Comparison of ENCODE assay signal across 5 fruit fly cellular contexts in the genomic region with DNA sequence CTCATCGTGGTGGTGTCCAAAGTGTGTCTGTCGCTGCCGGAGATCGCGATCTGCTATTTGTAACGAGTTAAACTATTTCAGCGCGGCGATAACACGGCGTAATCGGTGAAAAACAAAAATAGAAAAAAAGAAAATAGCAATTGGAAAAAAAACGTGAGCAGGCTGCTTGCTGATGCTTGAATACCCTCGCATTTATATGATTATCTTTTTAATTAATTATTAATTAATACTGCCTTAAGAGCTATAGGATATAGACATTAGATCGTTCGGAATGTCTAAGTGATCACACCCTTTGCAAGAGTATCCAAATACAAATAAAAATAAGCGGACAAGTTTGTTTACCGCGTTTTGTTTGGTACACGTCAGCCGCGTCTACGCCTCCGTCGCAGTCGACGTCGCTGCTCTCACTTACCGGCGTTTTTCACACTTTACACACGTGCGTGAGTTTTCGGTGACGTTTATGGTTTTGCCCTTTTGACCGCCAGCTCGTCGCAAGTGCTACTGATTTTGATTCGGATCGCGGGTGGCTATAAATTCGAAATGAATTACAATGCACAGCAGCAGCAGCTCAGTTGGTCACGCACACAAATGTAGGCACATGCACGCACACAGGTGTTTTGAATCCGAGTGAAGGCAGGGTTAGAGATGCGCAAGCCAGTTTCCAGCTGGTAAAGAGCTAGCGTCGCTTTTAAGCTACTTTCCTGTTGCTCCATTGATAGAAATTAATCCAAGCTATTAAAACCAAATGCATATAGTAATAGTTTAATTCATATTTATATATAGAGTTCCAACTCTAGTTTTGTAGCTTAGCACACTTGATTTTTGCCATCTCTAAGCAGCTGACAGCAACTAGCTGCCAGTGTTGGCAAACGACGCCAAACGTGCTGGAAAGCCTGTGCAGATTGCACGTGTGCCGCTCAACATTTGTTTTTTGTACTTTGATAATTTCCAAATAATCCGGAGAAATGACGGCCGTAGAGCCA.
A peak's percentile ranks its signal among the peaks of the same experiment; 100 is the strongest.
TF ChIP-seq lines count a peak whose summit lies in the region.

A gene (minus strand): TSS at position 861 of the 983 bp plus-strand sequence.
A gene (plus strand): TSS at position 873 of the 983 bp plus-strand sequence.

- no peak for TF ChIP-seq CTCF in whole organism, embryonic (GFP tag; optimal IDR thresholded peaks at IDR 0.05; lab: Kevin White, UChicago)

TF ChIP-seq in whole organism, adult, 20 proteins besides CTCF, POLR2A, EP300 and RAD21 (continues in another document):
- TF ChIP-seq Crg-1 (GFP tag; optimal IDR thresholded peaks at IDR 0.05; lab: Kevin White, UChicago) (peak; percentile 87), pad (GFP tag; optimal IDR thresholded peaks at IDR 0.05; lab: Kevin White, UChicago) (peak; percentile 85), CG11617 (GFP tag; optimal IDR thresholded peaks at IDR 0.05; lab: Kevin White, UChicago) (peak; percentile 90), toe (GFP tag; optimal IDR thresholded peaks at IDR 0.05; lab: Kevin White, UChicago) (peak; percentile 86), CG7101 (tag; optimal IDR thresholded peaks at IDR 0.05; lab: Kevin White, UChicago) (peak; percentile 94), kay (GFP tag; lab: Kevin White, UChicago; ENCODE audit: borderline replicate concordance) (no peak), Hr96 (GFP tag; optimal IDR thresholded peaks at IDR 0.05; lab: Kevin White, UChicago) (peak; percentile 90), CG14711 (tag; optimal IDR thresholded peaks at IDR 0.05; lab: Kevin White, UChicago) (peak; percentile 88), CG7045 (GFP tag; optimal IDR thresholded peaks at IDR 0.05; lab: Kevin White, UChicago) (peak; percentile 79), CG33017 (tag; optimal IDR thresholded peaks at IDR 0.05; lab: Kevin White, UChicago) (peak; percentile 64), CG12768 (GFP tag; optimal IDR thresholded peaks at IDR 0.05; lab: Kevin White, UChicago) (peak; percentile 84), ovo (GFP tag; optimal IDR thresholded peaks at IDR 0.05; lab: Kevin White, UChicago) (peak; percentile 95), CG1620 (GFP tag; optimal IDR thresholded peaks at IDR 0.05; lab: Kevin White, UChicago) (peak; percentile 97), cnc (optimal IDR thresholded peaks at IDR 0.05; lab: Kevin White, UChicago) (no peak), bab1 (GFP tag; optimal IDR thresholded peaks at IDR 0.05; lab: Kevin White, UChicago) (peak; percentile 57)

TF ChIP-seq in whole organism, embryonic, 481 proteins besides CTCF, POLR2A, EP300 and RAD21 (continues in another document):
- TF ChIP-seq GATAe (GFP tag; conservative IDR thresholded peaks at IDR 0.05; lab: Robert Waterston, UW): peak; percentile 44; the same call in 1 of the 2 replicates
- TF ChIP-seq seq (GFP tag; IDR thresholded peaks at IDR 0.05; lab: Robert Waterston, UW): peak; percentile 85
- TF ChIP-seq CG8924 (tag; optimal IDR thresholded peaks at IDR 0.05; lab: Kevin White, UChicago): peak; percentile 91
- peak; percentile 77 for TF ChIP-seq CG12299 (tag; optimal IDR thresholded peaks at IDR 0.05; lab: Kevin White, UChicago)
- no peak for TF ChIP-seq Trl (optimal IDR thresholded peaks at IDR 0.05; lab: Kevin White, UChicago)
- TF ChIP-seq Trl (GFP tag; optimal IDR thresholded peaks at IDR 0.05; lab: Kevin White, UChicago): peak; percentile 83
- TF ChIP-seq CG7987 (GFP tag; optimal IDR thresholded peaks at IDR 0.05; lab: Kevin White, UChicago): peak; percentile 78
- TF ChIP-seq CG10543 (GFP tag; optimal IDR thresholded peaks at IDR 0.05; lab: Kevin White, UChicago): peak; percentile 94
- peak; percentile 10 for TF ChIP-seq CG31365 (tag; optimal IDR thresholded peaks at IDR 0.05; lab: Kevin White, UChicago)
- peak; percentile 78 for TF ChIP-seq CG17186 (GFP tag; optimal IDR thresholded peaks at IDR 0.05; lab: Kevin White, UChicago)
- peak; percentile 92 for TF ChIP-seq H2.0 (GFP tag; IDR thresholded peaks at IDR 0.05; lab: Robert Waterston, UW)
- peak; percentile 43 for TF ChIP-seq sima (GFP tag; optimal IDR thresholded peaks at IDR 0.05; lab: Kevin White, UChicago)
- TF ChIP-seq br (optimal IDR thresholded peaks at IDR 0.05; lab: Kevin White, UChicago): no peak
- peak; percentile 82 for TF ChIP-seq wdn (GFP tag; IDR thresholded peaks at IDR 0.05; lab: Robert Waterston, UW)
- TF ChIP-seq stwl (tag; optimal IDR thresholded peaks at IDR 0.05; lab: Kevin White, UChicago): peak; percentile 59
- peak; percentile 93 for TF ChIP-seq dysf (GFP tag; IDR thresholded peaks at IDR 0.05; lab: Robert Waterston, UW)

TF ChIP-seq in whole organism, prepupa, 60 proteins besides CTCF, POLR2A, EP300 and RAD21 (continues in another document):
- TF ChIP-seq CG31627 (GFP tag; optimal IDR thresholded peaks at IDR 0.05; lab: Kevin White, UChicago) (peak; percentile 91), esn (GFP tag; optimal IDR thresholded peaks at IDR 0.05; lab: Kevin White, UChicago) (peak; percentile 93), Gug (GFP tag; IDR thresholded peaks at IDR 0.05; lab: Robert Waterston, UW) (peak; percentile 91), CG6808 (GFP tag; optimal IDR thresholded peaks at IDR 0.05; lab: Kevin White, UChicago) (peak; percentile 66), Eip93F (GFP tag; optimal IDR thresholded peaks at IDR 0.05; lab: Kevin White, UChicago) (peak; percentile 73), CG10669 (GFP tag; optimal IDR thresholded peaks at IDR 0.05; lab: Kevin White, UChicago) (peak; percentile 84), CG9139 (GFP tag; optimal IDR thresholded peaks at IDR 0.05; lab: Kevin White, UChicago) (no peak), eg (GFP tag; IDR thresholded peaks at IDR 0.05; lab: Robert Waterston, UW) (peak; percentile 92), Met (GFP tag; optimal IDR thresholded peaks at IDR 0.05; lab: Kevin White, UChicago) (peak; percentile 87), dac (GFP tag; optimal IDR thresholded peaks at IDR 0.05; lab: Kevin White, UChicago) (peak; percentile 67), CG8319 (GFP tag; optimal IDR thresholded peaks at IDR 0.05; lab: Kevin White, UChicago) (peak; percentile 73), Ets21C (GFP tag; optimal IDR thresholded peaks at IDR 0.05; lab: Kevin White, UChicago) (peak; percentile 84), CG15336 (GFP tag; IDR thresholded peaks at IDR 0.05; lab: Robert Waterston, UW) (peak; percentile 83), CG8632 (GFP tag; optimal IDR thresholded peaks at IDR 0.05; lab: Kevin White, UChicago) (peak; percentile 79), Ets96B (tag; optimal IDR thresholded peaks at IDR 0.05; lab: Kevin White, UChicago) (peak; percentile 84), achi (GFP tag; optimal IDR thresholded peaks at IDR 0.05; lab: Kevin White, UChicago) (peak; percentile 91)

TF ChIP-seq in whole organism, pupa, 21 proteins besides CTCF, POLR2A, EP300 and RAD21 (continues in another document):
- TF ChIP-seq CG8159 (tag; optimal IDR thresholded peaks at IDR 0.05; lab: Kevin White, UChicago): peak; percentile 82
- TF ChIP-seq rn (GFP tag; IDR thresholded peaks at IDR 0.05; lab: Robert Waterston, UW): peak; percentile 87
- peak; percentile 75 for TF ChIP-seq CG12605 (GFP tag; IDR thresholded peaks at IDR 0.05; lab: Robert Waterston, UW)
- peak; percentile 82 for TF ChIP-seq CG17806 (tag; optimal IDR thresholded peaks at IDR 0.05; lab: Kevin White, UChicago)
- TF ChIP-seq CG10348 (GFP tag; IDR thresholded peaks at IDR 0.05; lab: Robert Waterston, UW): peak; percentile 65
- TF ChIP-seq CG8301 (tag; optimal IDR thresholded peaks at IDR 0.05; lab: Kevin White, UChicago): peak; percentile 77
- TF ChIP-seq CG14655 (GFP tag; optimal IDR thresholded peaks at IDR 0.05; lab: Kevin White, UChicago): peak; percentile 35
- TF ChIP-seq Pif1B (GFP tag; optimal IDR thresholded peaks at IDR 0.05; lab: Kevin White, UChicago): no peak
- TF ChIP-seq gl (tag; optimal IDR thresholded peaks at IDR 0.05; lab: Kevin White, UChicago): peak; percentile 69
- TF ChIP-seq EcR (GFP tag; optimal IDR thresholded peaks at IDR 0.05; lab: Kevin White, UChicago): peak; percentile 11
- peak; percentile 84 for TF ChIP-seq Pif1A (GFP tag; optimal IDR thresholded peaks at IDR 0.05; lab: Kevin White, UChicago)
- TF ChIP-seq CG32121 (GFP tag; IDR thresholded peaks at IDR 0.05; lab: Robert Waterston, UW): peak; percentile 87
- peak; percentile 83 for TF ChIP-seq Snoo (tag; optimal IDR thresholded peaks at IDR 0.05; lab: Kevin White, UChicago)
- no peak for TF ChIP-seq D1 (tag; optimal IDR thresholded peaks at IDR 0.05; lab: Kevin White, UChicago)
- TF ChIP-seq CG9948 (tag; optimal IDR thresholded peaks at IDR 0.05; lab: Kevin White, UChicago): peak; percentile 79
- peak; percentile 96 for TF ChIP-seq fd96Ca (GFP tag; IDR thresholded peaks at IDR 0.05; lab: Robert Waterston, UW)
- peak; percentile 91 for TF ChIP-seq Ets98B (GFP tag; IDR thresholded peaks at IDR 0.05; lab: Robert Waterston, UW)
- peak; percentile 94 for TF ChIP-seq CG4496 (GFP tag; IDR thresholded peaks at IDR 0.05; lab: Robert Waterston, UW)

TF ChIP-seq in whole organism, wandering third instar larva, 38 proteins besides CTCF, POLR2A, EP300 and RAD21 (continues in another document):
- TF ChIP-seq Hr83 (GFP tag; optimal IDR thresholded peaks at IDR 0.05; lab: Kevin White, UChicago; ENCODE audit: poor library complexity, severe bottlenecking) (no peak), pan (optimal IDR thresholded peaks at IDR 0.05; lab: Kevin White, UChicago) (no peak), jim (GFP tag; optimal IDR thresholded peaks at IDR 0.05; lab: Kevin White, UChicago) (no peak), lola (GFP tag; optimal IDR thresholded peaks at IDR 0.05; lab: Kevin White, UChicago) (no peak), br (GFP tag; optimal IDR thresholded peaks at IDR 0.05; lab: Kevin White, UChicago) (peak; percentile 90), ey (GFP tag; optimal IDR thresholded peaks at IDR 0.05; lab: Kevin White, UChicago) (peak; percentile 90), N (GFP tag; optimal IDR thresholded peaks at IDR 0.05; lab: Kevin White, UChicago) (no peak), woc (GFP tag; optimal IDR thresholded peaks at IDR 0.05; lab: Kevin White, UChicago) (peak; percentile 80), dmrt93B (GFP tag; optimal IDR thresholded peaks at IDR 0.05; lab: Kevin White, UChicago) (peak; percentile 87), rgr (GFP tag; optimal IDR thresholded peaks at IDR 0.05; lab: Kevin White, UChicago) (peak; percentile 94), CrebA (GFP tag; optimal IDR thresholded peaks at IDR 0.05; lab: Kevin White, UChicago; ENCODE audit: borderline replicate concordance) (no peak), OdsH (GFP tag; optimal IDR thresholded peaks at IDR 0.05; lab: Kevin White, UChicago) (peak; percentile 91), Sp1 (GFP tag; optimal IDR thresholded peaks at IDR 0.05; lab: Kevin White, UChicago) (peak; percentile 87), GATAd (GFP tag; optimal IDR thresholded peaks at IDR 0.05; lab: Kevin White, UChicago) (peak; percentile 88), h (GFP tag; optimal IDR thresholded peaks at IDR 0.05; lab: Kevin White, UChicago) (peak; percentile 95), CG9705 (GFP tag; optimal IDR thresholded peaks at IDR 0.05; lab: Kevin White, UChicago) (peak; percentile 87), Vsx2 (GFP tag; optimal IDR thresholded peaks at IDR 0.05; lab: Kevin White, UChicago; ENCODE audit: partially characterized antibody) (no peak), usp (GFP tag; optimal IDR thresholded peaks at IDR 0.05; lab: Kevin White, UChicago) (no peak), sage (GFP tag; optimal IDR thresholded peaks at IDR 0.05; lab: Kevin White, UChicago) (peak; percentile 84), Hr78 (GFP tag; optimal IDR thresholded peaks at IDR 0.05; lab: Kevin White, UChicago) (no peak)
